Worm (Caenorhabditis elegans): Measurements from ENCODE around the gene aat-4.
"Not testable (repeated sequence)": the region's sequence is repeated elsewhere in the genome, so short reads cannot be mapped to it uniquely, and the experiment has no call there.

The aat-4 gene

DNA sequence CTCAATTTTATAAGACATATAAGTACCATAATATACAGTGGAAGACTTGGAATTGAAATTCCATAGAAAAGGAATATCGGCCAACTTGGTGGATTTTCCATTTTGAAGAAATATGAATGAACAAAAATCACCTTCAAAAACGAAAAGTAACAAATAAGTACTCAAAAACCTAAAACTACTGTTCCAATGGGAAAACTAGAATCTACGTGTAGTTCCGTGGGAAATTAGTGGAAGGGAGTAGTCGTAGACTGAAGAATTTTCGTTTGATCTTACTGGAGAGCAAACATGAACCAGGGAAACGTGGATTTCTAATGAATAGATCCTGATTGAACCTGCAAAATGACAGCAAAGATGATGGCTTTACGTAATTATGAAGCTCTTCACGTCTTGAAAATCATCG, 3.6 kb downstream of the aat-4 start, which contains the start of gene srv-31:
TSS of gene srv-31 (minus strand) at position 101 of the 400 bp plus-strand sequence.
- TF ChIP-seq dao-5 (tag; optimal IDR thresholded peaks at IDR 0.05) (no peak), him-1 (tag; optimal IDR thresholded peaks at IDR 0.05) (no peak), W03F9.2 (tag; optimal IDR thresholded peaks at IDR 0.05) (no peak)

DNA sequence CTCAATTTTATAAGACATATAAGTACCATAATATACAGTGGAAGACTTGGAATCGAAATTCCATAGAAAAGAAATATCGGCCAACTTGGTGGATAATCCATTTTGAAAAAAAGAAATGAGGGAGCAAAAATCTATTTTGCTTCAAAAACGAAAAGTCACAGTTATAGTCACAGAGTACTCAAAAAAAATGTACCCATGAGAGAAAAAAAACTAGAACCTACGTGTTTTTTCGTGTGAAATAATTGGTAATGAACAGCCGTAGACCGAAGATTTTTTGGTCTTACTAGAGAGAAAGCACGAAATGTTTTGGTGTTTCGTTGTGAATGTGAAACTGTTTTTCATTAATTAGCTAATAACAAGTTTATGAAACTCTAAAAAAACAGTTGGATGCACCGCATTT, 6.2 kb downstream of the aat-4 start, which contains the start of gene srv-30:
TSS of gene srv-30 (minus strand) at position 101 of the 400 bp plus-strand sequence.
- TF ChIP-seq dao-5 (tag; optimal IDR thresholded peaks at IDR 0.05): no peak
- no peak for TF ChIP-seq him-1 (tag; optimal IDR thresholded peaks at IDR 0.05)
- no peak for TF ChIP-seq W03F9.2 (tag; optimal IDR thresholded peaks at IDR 0.05)

DNA sequence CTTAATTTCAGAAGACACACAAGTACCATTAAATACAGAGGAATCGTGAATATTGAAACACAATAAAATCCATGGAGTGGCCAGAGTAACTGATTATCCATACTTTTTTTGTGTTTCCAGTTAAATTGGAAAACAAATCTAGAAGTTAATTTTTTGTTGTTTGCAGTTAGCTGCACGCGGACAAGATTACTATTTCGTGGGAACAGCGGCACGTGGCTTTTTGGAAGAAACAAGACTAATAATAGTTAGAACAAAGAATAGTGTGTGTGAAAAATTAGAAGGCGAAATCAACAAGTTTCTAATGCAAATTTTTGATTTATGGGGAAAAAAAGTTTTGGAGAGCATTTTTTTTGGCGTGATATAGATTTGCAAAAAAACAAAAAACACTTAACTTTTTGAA, 9.0 kb downstream of the aat-4 start, which contains the start of gene srv-29:
TSS of gene srv-29 (minus strand) at position 101 of the 400 bp plus-strand sequence.
- no peak for TF ChIP-seq W03F9.2 (tag; optimal IDR thresholded peaks at IDR 0.05)
- TF ChIP-seq dao-5 (tag; optimal IDR thresholded peaks at IDR 0.05): no peak
- TF ChIP-seq him-1 (tag; optimal IDR thresholded peaks at IDR 0.05): no peak

ce11 chrIV:6263244-6263643, 12.3 kb downstream of the aat-4 start, which contains the start of gene srv-28:
Gene srv-28, minus strand, starts transcription at chrIV:6263344.
- no peak for TF ChIP-seq dao-5 (tag; optimal IDR thresholded peaks at IDR 0.05)
- no peak for TF ChIP-seq W03F9.2 (tag; optimal IDR thresholded peaks at IDR 0.05)
- TF ChIP-seq him-1 (tag; optimal IDR thresholded peaks at IDR 0.05): no peak

DNA sequence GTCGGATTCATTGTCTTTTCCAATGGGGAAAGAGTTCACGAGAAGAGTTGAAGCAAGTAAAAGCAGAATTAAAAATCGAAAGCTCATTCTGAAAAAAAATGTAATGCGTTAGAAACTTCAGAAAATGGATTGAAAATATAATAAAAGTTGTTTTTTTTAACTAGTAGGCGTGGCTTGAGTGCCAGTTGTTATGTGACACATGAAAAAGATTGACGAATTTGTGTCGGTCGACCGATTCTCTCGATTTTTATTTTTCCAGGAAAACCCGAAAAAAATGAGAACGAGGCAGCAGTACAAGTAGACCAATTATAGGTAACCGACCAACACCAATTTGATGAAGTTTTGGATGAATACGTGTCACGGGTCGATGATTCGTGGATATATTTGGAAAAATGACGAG, 15.8 kb downstream of the aat-4 start, which contains the start of gene nlp-16:
TSS of gene nlp-16 (minus strand) at position 101 of the 400 bp plus-strand sequence.
- TF ChIP-seq dao-5 (tag; optimal IDR thresholded peaks at IDR 0.05) (no peak), W03F9.2 (tag; optimal IDR thresholded peaks at IDR 0.05) (no peak), him-1 (tag; optimal IDR thresholded peaks at IDR 0.05) (no peak)

- TF ChIP-seq him-1 (tag; optimal IDR thresholded peaks at IDR 0.05) (no peak), dao-5 (tag; optimal IDR thresholded peaks at IDR 0.05) (no peak), W03F9.2 (tag; optimal IDR thresholded peaks at IDR 0.05) (no peak)
Observed at ce11 chrIV:6258967-6259366, 16.6 kb downstream of the aat-4 start.

DNA sequence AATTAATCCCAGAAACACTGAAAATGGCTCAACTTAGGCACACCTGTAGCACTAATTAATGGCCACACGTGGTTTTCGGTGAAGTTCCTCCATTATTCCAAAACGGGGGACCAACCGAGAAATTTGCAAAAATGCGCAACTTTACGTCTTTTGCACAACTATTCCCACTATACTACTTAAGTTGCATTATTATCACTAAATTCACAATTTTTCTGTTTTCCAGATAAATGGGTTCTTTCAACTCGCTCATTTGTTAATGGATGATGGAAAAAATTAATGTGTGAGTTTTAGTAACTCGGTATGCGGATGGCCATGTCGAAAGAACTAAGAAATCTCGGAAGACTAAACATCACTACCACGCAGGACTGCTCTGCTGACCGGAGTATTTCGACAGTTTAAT, 20.9 kb downstream of the aat-4 start, which contains the start of gene T13A10.64:
TSS of gene T13A10.64 (plus strand) at position 301 of the 400 bp plus-strand sequence.
- no peak for TF ChIP-seq dao-5 (tag; optimal IDR thresholded peaks at IDR 0.05)
- no peak for TF ChIP-seq W03F9.2 (tag; optimal IDR thresholded peaks at IDR 0.05)
- TF ChIP-seq him-1 (tag; optimal IDR thresholded peaks at IDR 0.05): no peak

DNA sequence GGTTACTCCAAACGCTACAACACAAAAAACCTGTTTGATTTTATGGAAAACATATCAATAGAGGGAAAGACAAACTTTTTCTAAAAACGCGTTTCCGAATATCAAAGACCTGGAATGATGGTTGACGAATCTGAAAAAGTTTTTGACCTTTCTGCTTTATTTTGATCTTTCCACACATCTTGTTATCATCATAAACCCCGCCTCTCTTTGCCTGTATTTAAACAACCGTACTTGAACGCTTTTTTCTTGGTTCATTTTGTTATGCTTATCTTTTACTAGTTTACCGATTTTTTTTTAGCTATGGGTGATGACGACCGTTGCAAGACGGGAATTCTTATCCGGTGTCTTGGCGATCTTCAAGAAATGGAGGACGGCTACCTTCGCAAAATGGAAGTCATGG, 22.5 kb downstream of the aat-4 start, which contains the start of gene T13A10.2:
TSS of gene T13A10.2 (plus strand) at position 301 of the 400 bp plus-strand sequence.
- not testable (repeated sequence) for TF ChIP-seq him-1, dao-5, W03F9.2 (tag; optimal IDR thresholded peaks at IDR 0.05)

- TF ChIP-seq W03F9.2 (tag; optimal IDR thresholded peaks at IDR 0.05): no peak
Observed at ce11 chrIV:6249591-6249990, 25.9 kb downstream of the aat-4 start, which contains the start of gene F58F9.1. Gene F58F9.1, plus strand, starts transcription at chrIV:6249841.

DNA sequence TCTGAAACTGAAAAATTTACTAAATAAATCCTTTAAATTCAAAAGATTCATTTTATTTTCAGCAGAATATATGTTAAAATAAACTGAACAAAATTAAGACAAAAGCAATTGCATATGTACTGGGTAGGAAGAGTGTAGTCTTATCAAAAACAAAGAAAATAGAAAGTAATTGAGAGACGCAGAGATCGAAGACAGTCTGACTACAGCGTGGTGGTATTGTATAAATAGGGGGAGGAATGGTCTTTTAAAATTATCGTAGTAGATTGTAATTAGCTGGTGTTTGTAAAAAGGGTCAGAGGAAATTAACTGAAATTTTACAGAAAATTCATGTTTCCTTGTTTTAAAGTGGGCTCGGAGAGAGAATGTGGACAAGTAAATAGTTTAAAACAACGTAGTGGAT, 27.0 kb downstream of the aat-4 start, which contains the start of gene acox-3:
TSS of gene acox-3 (minus strand) at position 7 of the 400 bp plus-strand sequence.
- no peak for TF ChIP-seq dao-5 (tag; optimal IDR thresholded peaks at IDR 0.05)
- TF ChIP-seq him-1 (tag; optimal IDR thresholded peaks at IDR 0.05): no peak
- no peak for TF ChIP-seq W03F9.2 (tag; optimal IDR thresholded peaks at IDR 0.05)

- TF ChIP-seq W03F9.2 (tag; optimal IDR thresholded peaks at IDR 0.05) (no peak), dao-5 (tag; optimal IDR thresholded peaks at IDR 0.05) (no peak), him-1 (tag; optimal IDR thresholded peaks at IDR 0.05) (no peak)
Observed at ce11 chrIV:6239993-6240392, 35.5 kb downstream of the aat-4 start, which contains the start of gene F58F9.9. Gene F58F9.9, plus strand, starts transcription at chrIV:6240293.

DNA sequence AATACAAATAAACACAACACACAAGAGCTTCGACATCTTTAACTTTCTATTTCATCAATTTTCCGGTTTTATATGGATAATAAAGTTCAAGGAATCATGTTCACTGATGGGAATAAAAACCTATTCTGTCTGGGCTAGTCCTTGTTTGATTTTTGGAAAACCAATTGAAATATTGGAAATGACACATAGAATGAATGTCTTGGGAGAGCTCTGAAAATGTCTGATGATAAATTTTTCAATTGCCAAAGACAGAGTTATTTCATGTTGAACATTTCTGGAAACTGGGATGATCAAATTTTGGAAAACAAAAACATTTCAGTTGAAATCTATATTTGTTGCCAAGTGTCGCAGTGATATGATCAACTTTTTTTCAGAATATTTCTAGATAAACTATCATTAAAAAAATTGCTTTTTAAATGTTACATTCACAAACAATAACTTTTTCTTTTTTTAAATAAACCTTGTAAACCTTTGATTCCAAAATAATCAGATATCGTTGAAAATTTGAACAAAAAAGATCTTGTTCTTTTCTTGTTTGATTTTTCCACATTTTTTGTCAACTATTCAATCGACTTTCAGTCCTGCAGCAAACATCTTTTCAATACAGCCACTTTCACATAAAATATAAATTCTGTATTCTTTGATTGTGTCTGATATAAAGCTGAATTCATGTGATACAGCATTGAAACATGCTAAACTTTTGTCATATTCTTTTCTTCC, 37.9 kb downstream of the aat-4 start, which contains the start of the genes F58F9.6 and F58F9.8:
TSS of gene F58F9.6 (minus strand) at position 101 of the 720 bp plus-strand sequence.
TSS of gene F58F9.8 (plus strand) at position 670 of the 720 bp plus-strand sequence.
- TF ChIP-seq dao-5 (tag; optimal IDR thresholded peaks at IDR 0.05) (no peak), him-1 (tag; optimal IDR thresholded peaks at IDR 0.05) (no peak), W03F9.2 (tag; optimal IDR thresholded peaks at IDR 0.05) (no peak)

DNA sequence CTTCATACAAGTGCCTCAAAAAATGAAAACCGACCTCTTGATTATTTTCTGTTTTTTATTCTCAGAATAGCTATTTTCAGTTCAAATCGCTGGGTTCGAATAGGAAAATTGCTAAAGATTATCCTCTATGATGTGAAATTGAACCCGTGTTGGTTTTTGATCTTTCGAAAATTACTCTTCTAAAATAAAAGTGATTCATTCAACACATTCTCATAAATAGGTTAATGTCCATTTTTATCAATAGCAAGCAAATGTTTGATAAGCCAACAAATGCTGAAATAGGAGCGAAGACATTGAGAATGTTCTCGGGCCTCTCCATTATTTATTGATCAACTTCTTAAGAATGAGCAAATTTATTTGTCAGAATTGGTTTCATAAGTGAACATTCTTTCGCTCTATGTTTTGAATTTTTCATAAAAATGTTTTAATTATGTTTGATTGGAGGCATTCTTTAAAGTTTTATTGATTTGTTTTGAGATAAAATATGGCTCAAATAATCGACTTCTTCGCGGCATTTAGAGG, 42.7 kb downstream of the aat-4 start, which contains the start of gene F58F9.3:
TSS of gene F58F9.3 (plus strand) at position 472 of the 522 bp plus-strand sequence.
- TF ChIP-seq dao-5 (tag; optimal IDR thresholded peaks at IDR 0.05) (no peak), him-1 (tag; optimal IDR thresholded peaks at IDR 0.05) (no peak), W03F9.2 (tag; optimal IDR thresholded peaks at IDR 0.05) (no peak)

Measured in whole organism, L4/young adult.